Fruit fly (Drosophila melanogaster): ENCODE measurements around the gene stas.

stas gene

dm6 chrX:17588565-17588964, 39.1 kb downstream of the stas start, which contains the start of gene CG12992:
TSS of gene CG12992 (plus strand) at chrX:17588865.
- TF ChIP-seq psq (optimal IDR thresholded peaks at IDR 0.05) = no peak
- no peak for TF ChIP-seq pan (optimal IDR thresholded peaks at IDR 0.05)
- TF ChIP-seq CG8478 (optimal IDR thresholded peaks at IDR 0.05) = no peak
- TF ChIP-seq EcR (GFP tag; optimal IDR thresholded peaks at IDR 0.05) = no peak
- no peak for TF ChIP-seq Dll (optimal IDR thresholded peaks at IDR 0.05)
- no peak for TF ChIP-seq usp (GFP tag; optimal IDR thresholded peaks at IDR 0.05)

dm6 chrX:17588134-17588533, 39.6 kb downstream of the stas start:
- no peak for TF ChIP-seq EcR (GFP tag; optimal IDR thresholded peaks at IDR 0.05)
- no peak for TF ChIP-seq psq (optimal IDR thresholded peaks at IDR 0.05)
- TF ChIP-seq usp (GFP tag; optimal IDR thresholded peaks at IDR 0.05) = no peak
- TF ChIP-seq pan (optimal IDR thresholded peaks at IDR 0.05) = no peak
- no peak for TF ChIP-seq CG8478 (optimal IDR thresholded peaks at IDR 0.05)

dm6 chrX:17585892-17586291, 41.8 kb downstream of the stas start:
- TF ChIP-seq EcR (GFP tag; optimal IDR thresholded peaks at IDR 0.05) = no peak
- TF ChIP-seq CG8478 (optimal IDR thresholded peaks at IDR 0.05) = no peak
- no peak for TF ChIP-seq usp (GFP tag; optimal IDR thresholded peaks at IDR 0.05)
- TF ChIP-seq Dll (optimal IDR thresholded peaks at IDR 0.05) = no peak
- TF ChIP-seq psq (optimal IDR thresholded peaks at IDR 0.05) = no peak
- TF ChIP-seq pan (optimal IDR thresholded peaks at IDR 0.05) = no peak

dm6 chrX:17583706-17584105, 44.0 kb downstream of the stas start:
- TF ChIP-seq CG8478 (optimal IDR thresholded peaks at IDR 0.05) (no peak), Dll (optimal IDR thresholded peaks at IDR 0.05) (no peak), psq (optimal IDR thresholded peaks at IDR 0.05) (no peak), EcR (GFP tag; optimal IDR thresholded peaks at IDR 0.05) (no peak), pan (optimal IDR thresholded peaks at IDR 0.05) (no peak), usp (GFP tag; optimal IDR thresholded peaks at IDR 0.05) (no peak)

- TF ChIP-seq psq (optimal IDR thresholded peaks at IDR 0.05) = no peak
Observed at dm6 chrX:17582650-17583049, 45.0 kb downstream of the stas start.

dm6 chrX:17581606-17582281, 46.0 kb downstream of the stas start:
- TF ChIP-seq EcR (GFP tag; optimal IDR thresholded peaks at IDR 0.05) = no peak
- peak; percentile 64 for TF ChIP-seq pan (optimal IDR thresholded peaks at IDR 0.05)

dm6 chrX:17580954-17581353, 46.7 kb downstream of the stas start:
- no peak for TF ChIP-seq pan (optimal IDR thresholded peaks at IDR 0.05)
- TF ChIP-seq usp (GFP tag; optimal IDR thresholded peaks at IDR 0.05) = no peak
- no peak for TF ChIP-seq Dll (optimal IDR thresholded peaks at IDR 0.05)
- no peak for TF ChIP-seq psq (optimal IDR thresholded peaks at IDR 0.05)
- TF ChIP-seq EcR (GFP tag; optimal IDR thresholded peaks at IDR 0.05) = no peak
- TF ChIP-seq CG8478 (optimal IDR thresholded peaks at IDR 0.05) = no peak

dm6 chrX:17579782-17580451, 47.8 kb downstream of the stas start, which contains the start of gene CG12991:
TSS of gene CG12991 (plus strand) at chrX:17579861.
- TF ChIP-seq Dll (optimal IDR thresholded peaks at IDR 0.05) (no peak), CG8478 (optimal IDR thresholded peaks at IDR 0.05) (no peak), psq (optimal IDR thresholded peaks at IDR 0.05) (no peak), usp (GFP tag; optimal IDR thresholded peaks at IDR 0.05) (no peak), EcR (GFP tag; optimal IDR thresholded peaks at IDR 0.05) (no peak), pan (optimal IDR thresholded peaks at IDR 0.05) (no peak)

- TF ChIP-seq pan (optimal IDR thresholded peaks at IDR 0.05) = no peak
- no peak for TF ChIP-seq EcR (GFP tag; optimal IDR thresholded peaks at IDR 0.05)
- TF ChIP-seq CG8478 (optimal IDR thresholded peaks at IDR 0.05) = no peak
- no peak for TF ChIP-seq Dll (optimal IDR thresholded peaks at IDR 0.05)
- no peak for TF ChIP-seq psq (optimal IDR thresholded peaks at IDR 0.05)
Observed at dm6 chrX:17578869-17579781, 48.6 kb downstream of the stas start, which contains the start of gene Ankle2. TSS of gene Ankle2 (minus strand) at chrX:17579229.

- TF ChIP-seq pan (optimal IDR thresholded peaks at IDR 0.05) (peak; percentile 89), psq (optimal IDR thresholded peaks at IDR 0.05) (no peak)
Observed at dm6 chrX:17578124-17578523, 49.6 kb downstream of the stas start.

dm6 chrX:17577356-17577755, 50.3 kb downstream of the stas start:
- TF ChIP-seq EcR (GFP tag; optimal IDR thresholded peaks at IDR 0.05) (no peak), psq (optimal IDR thresholded peaks at IDR 0.05) (no peak), pan (optimal IDR thresholded peaks at IDR 0.05) (no peak), usp (GFP tag; optimal IDR thresholded peaks at IDR 0.05) (no peak), CG8478 (optimal IDR thresholded peaks at IDR 0.05) (no peak), Dll (optimal IDR thresholded peaks at IDR 0.05) (no peak)

- no peak for TF ChIP-seq usp (GFP tag; optimal IDR thresholded peaks at IDR 0.05)
Observed at dm6 chrX:17576606-17577005, 51.1 kb downstream of the stas start.
